Worm (Caenorhabditis elegans): Measurements from ENCODE around the gene C53B4.3.

ce11 chrIV:8933575-8933974 is 39.9 kb downstream of the C53B4.3 start, which contains the start of gene D1046.4:
- no peak for TF ChIP-seq ztf-29 (GFP tag; IDR thresholded peaks at IDR 0.05)
- TF ChIP-seq tab-1 (GFP tag; IDR thresholded peaks at IDR 0.05) = no peak
- TF ChIP-seq flt-1 (GFP tag; IDR thresholded peaks at IDR 0.05) = no peak
- no peak for TF ChIP-seq cog-1 (tag; optimal IDR thresholded peaks at IDR 0.05)
- TF ChIP-seq klf-2 (GFP tag; conservative IDR thresholded peaks at IDR 0.05) = no peak
- TF ChIP-seq med-1 (GFP tag; optimal IDR thresholded peaks at IDR 0.05; ENCODE audit: insufficient read depth) = no peak
- no peak for TF ChIP-seq T22C8.4 (GFP tag; IDR thresholded peaks at IDR 0.05)
